Fruit fly (Drosophila melanogaster) whole organism, embryonic: ENCODE results near the gene CG13071.

Source experiments
- Atf3 ChIP-seq: fragments of 200-800 bp; sonication (Bioruptor generic); optimal IDR thresholded peaks from 3 replicates; lab custom pipeline; 2016; ENCODE audit warnings: missing biosample characterization, missing genetic modification characterization
- CG13287 ChIP-seq: fragments of 200-800 bp; sonication (Bioruptor generic); IDR thresholded peaks from 2 replicates; pipeline ENCODE4 v1.3.6; 2022; ENCODE audit warnings: missing biosample characterization, missing genetic modification characterization; ENCODE audit not compliant: partially characterized antibody
- CG17361 ChIP-seq: fragments of 200-800 bp; sonication (Bioruptor generic); IDR thresholded peaks from 3 replicates; pipeline ENCODE4 v1.3.6; 2022; ENCODE audit warnings: missing biosample characterization, missing genetic modification characterization
- CG4282 ChIP-seq: fragments of 200-800 bp; sonication (Bioruptor generic); optimal IDR thresholded peaks from 2 replicates; lab custom pipeline; 2016; ENCODE audit warnings: missing biosample characterization, missing genetic modification characterization
- CG4617 ChIP-seq: fragments of 200-800 bp; sonication (Bioruptor generic); optimal IDR thresholded peaks from 3 replicates; lab custom pipeline; 2016; ENCODE audit warnings: missing biosample characterization, missing genetic modification characterization, borderline replicate concordance
- CG4730 ChIP-seq: fragments of 200-800 bp; sonication (Bioruptor generic); IDR thresholded peaks from 2 replicates; pipeline ENCODE4 v1.3.6; 2022; ENCODE audit warnings: missing biosample characterization, missing genetic modification characterization
- Hr51 ChIP-seq, 2 experiments: fragments of 200-800 bp; sonication (Bioruptor generic); optimal IDR thresholded peaks; 2 replicates in 1 of 2; 3 replicates in 1 of 2; lab custom pipeline; 2016 to 2018; ENCODE audit warnings: missing biosample characterization in 2 of 2, missing genetic modification characterization in 2 of 2, mild to moderate bottlenecking in 1 of 2, moderate library complexity in 1 of 2
- Lim3 ChIP-seq: fragments of 200-800 bp; sonication (Bioruptor generic); IDR thresholded peaks from 2 replicates; pipeline ENCODE4 v1.3.6; 2022; ENCODE audit warnings: missing biosample characterization, missing genetic modification characterization
- abd-A ChIP-seq: fragments of 200-800 bp; sonication (Bioruptor generic); optimal IDR thresholded peaks from 3 replicates; lab custom pipeline; 2019; ENCODE audit warnings: missing biosample characterization, mild to moderate bottlenecking, missing genetic modification characterization, moderate library complexity
- sens ChIP-seq: fragments of 200-800 bp; sonication (Bioruptor generic); peaks from one replicate; lab custom pipeline; 2016; ENCODE audit warnings: missing biosample characterization, missing genetic modification characterization

DNA sequence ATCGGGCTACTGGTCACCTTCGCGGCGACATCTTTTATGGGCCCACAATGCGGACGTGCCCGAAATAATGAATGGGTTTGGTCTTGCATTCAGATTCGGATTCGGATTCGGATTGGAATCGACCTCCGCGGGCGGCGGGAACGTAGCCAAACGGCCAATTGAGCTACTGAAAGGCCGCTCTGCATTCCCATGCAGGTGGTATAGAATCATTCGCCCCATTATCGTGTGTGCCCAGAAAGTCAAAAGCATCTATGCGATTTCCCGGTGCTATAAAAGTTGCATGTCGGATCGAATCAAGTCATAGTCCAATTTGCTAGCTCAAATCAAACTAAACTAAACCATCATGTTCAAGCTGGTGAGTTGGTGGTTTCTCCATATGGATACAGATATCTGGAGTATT, 6.6 kb downstream of the CG13071 start, which contains the start of gene CG13068:
- TF ChIP-seq CG4617 (no peak), sens (GFP tag; lab: Kevin White, UChicago) (no peak), CG17361 (GFP tag; lab: Robert Waterston, UW) (no peak), CG4730 (GFP tag; lab: Robert Waterston, UW) (no peak), Hr51 (GFP tag; optimal IDR thresholded peaks at IDR 0.05; lab: Kevin White, UChicago) (no peak), Lim3 (GFP tag; lab: Robert Waterston, UW) (no peak), Atf3 (GFP tag; lab: Kevin White, UChicago) (no peak), CG4282 (GFP tag; lab: Kevin White, UChicago) (no peak), CG13287 (GFP tag; lab: Robert Waterston, UW) (no peak), abd-A (tag; lab: Kevin White, UChicago) (no peak)
